Fruit fly (Drosophila melanogaster) whole organism, pupa: ENCODE results near the gene Tsp29Fb.

ENCODE experiments used
- CG10348 ChIP-seq: fragments of 200-800 bp; sonication (Bioruptor generic); IDR thresholded peaks from 2 replicates; pipeline ENCODE4 v1.3.6; 2022; ENCODE audit warnings: missing biosample characterization, missing genetic modification characterization
- CG13204 ChIP-seq: fragments of 200-800 bp; sonication (Bioruptor generic); optimal IDR thresholded peaks from 2 replicates; lab custom pipeline; 2018; ENCODE audit warnings: missing biosample characterization, mild to moderate bottlenecking, missing genetic modification characterization, moderate library complexity
- CG15710 ChIP-seq: fragments of 200-800 bp; sonication (Bioruptor generic); optimal IDR thresholded peaks from 2 replicates; lab custom pipeline; 2018; ENCODE audit warnings: missing biosample characterization, mild to moderate bottlenecking, missing genetic modification characterization, moderate library complexity
- CG17806 ChIP-seq: fragments of 200-800 bp; sonication (Bioruptor generic); optimal IDR thresholded peaks from 2 replicates; lab custom pipeline; 2018; ENCODE audit warnings: missing biosample characterization, mild to moderate bottlenecking, missing genetic modification characterization, moderate library complexity
- CG34367 ChIP-seq: fragments of 200-800 bp; sonication (Bioruptor generic); optimal IDR thresholded peaks from 2 replicates; lab custom pipeline; 2018; ENCODE audit warnings: missing biosample characterization, mild to moderate bottlenecking, missing genetic modification characterization
- CG8159 ChIP-seq: fragments of 200-800 bp; sonication (Bioruptor generic); optimal IDR thresholded peaks from 3 replicates; lab custom pipeline; 2018; ENCODE audit warnings: missing biosample characterization, mild to moderate bottlenecking, missing genetic modification characterization, moderate library complexity
- CG8301 ChIP-seq: fragments of 200-800 bp; sonication (Bioruptor generic); optimal IDR thresholded peaks from 2 replicates; lab custom pipeline; 2018; ENCODE audit warnings: missing biosample characterization, mild to moderate bottlenecking, missing genetic modification characterization
- CG9948 ChIP-seq: fragments of 200-800 bp; sonication (Bioruptor generic); optimal IDR thresholded peaks from 2 replicates; lab custom pipeline; 2018; ENCODE audit warnings: missing biosample characterization, mild to moderate bottlenecking, missing genetic modification characterization, moderate library complexity
- D1 ChIP-seq: fragments of 200-800 bp; sonication (Bioruptor generic); optimal IDR thresholded peaks from 2 replicates; lab custom pipeline; 2018; ENCODE audit warnings: missing biosample characterization, mild to moderate bottlenecking, missing genetic modification characterization, moderate library complexity
- EcR ChIP-seq: fragments of 200-800 bp; sonication (Bioruptor generic); optimal IDR thresholded peaks from 3 replicates; lab custom pipeline; 2019; ENCODE audit warnings: missing biosample characterization, missing genetic modification characterization, mild to moderate bottlenecking, moderate library complexity, missing genetic modification reagents
- Ets98B ChIP-seq: fragments of 200-800 bp; sonication (Bioruptor generic); IDR thresholded peaks from 2 replicates; pipeline ENCODE4 v1.3.6; 2022; ENCODE audit warnings: missing biosample characterization, missing genetic modification characterization
- Snoo ChIP-seq: fragments of 200-800 bp; sonication (Bioruptor generic); optimal IDR thresholded peaks from 3 replicates; lab custom pipeline; 2017; ENCODE audit warnings: missing biosample characterization, mild to moderate bottlenecking, missing genetic modification characterization, inconsistent platforms

dm6 chr2L:8959001-8959461 is 21.8 kb downstream of the Tsp29Fb start, which contains the start of gene CG31886:
- TF ChIP-seq CG13204 (GFP tag; lab: Kevin White, UChicago) (no peak), CG10348 (GFP tag; lab: Robert Waterston, UW) (no peak), CG8301 (tag; lab: Kevin White, UChicago) (no peak), D1 (tag; lab: Kevin White, UChicago) (no peak), Ets98B (GFP tag; lab: Robert Waterston, UW) (no peak; the same call in none of the 2 replicates), CG17806 (tag; lab: Kevin White, UChicago) (no peak), Snoo (tag; lab: Kevin White, UChicago) (no peak), CG34367 (no peak), EcR (no peak), CG8159 (tag; lab: Kevin White, UChicago) (no peak), CG15710 (tag; lab: Kevin White, UChicago) (no peak), CG9948 (tag; lab: Kevin White, UChicago) (no peak)
